Fruit fly (Drosophila melanogaster) whole organism: ENCODE data around the gene CG10589.

Experiments used
- CG8478 ChIP-seq: fragments of >200 bp; optimal IDR thresholded peaks from 2 replicates; lab custom pipeline; 2018; ENCODE audit warnings: inconsistent platforms
- Dll ChIP-seq: fragments of >200 bp; optimal IDR thresholded peaks from 2 replicates; lab custom pipeline; 2017
- EcR ChIP-seq, 2 experiments: fragments of >200 bp; optimal IDR thresholded peaks; 2 replicates each; lab custom pipeline; 2017; ENCODE audit warnings: missing biosample characterization in 2 of 2, missing genetic modification characterization in 2 of 2, missing genetic modification reagents in 2 of 2
- pan ChIP-seq: fragments of >200 bp; optimal IDR thresholded peaks from 2 replicates; lab custom pipeline; 2017
- psq ChIP-seq: fragments of >200 bp; optimal IDR thresholded peaks from 2 replicates; lab custom pipeline; 2017
- usp ChIP-seq: fragments of >200 bp; optimal IDR thresholded peaks from 2 replicates; lab custom pipeline; 2017; ENCODE audit warnings: missing biosample characterization, missing genetic modification characterization, mixed read lengths

The CG10589 gene

DNA sequence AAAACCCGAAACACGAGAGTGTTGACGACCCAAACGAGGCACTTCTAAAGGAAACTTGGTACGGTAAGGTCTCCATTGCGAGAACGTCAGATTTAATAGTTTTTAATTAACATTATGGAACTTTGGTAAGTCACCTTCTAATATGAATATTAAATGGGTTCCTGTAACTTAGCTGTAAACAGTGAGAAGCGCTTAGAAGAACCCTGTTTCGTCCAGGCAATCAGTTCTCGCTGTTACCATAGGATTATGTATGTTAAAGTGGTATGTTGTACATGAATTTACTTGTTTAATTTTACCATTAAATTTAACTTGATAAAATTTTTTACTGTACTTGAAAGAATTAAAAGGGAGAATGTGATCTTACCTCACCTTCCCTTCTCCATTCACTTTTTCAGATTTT, 5.8 kb upstream of the CG10589 start:
- no peak for TF ChIP-seq CG8478
- TF ChIP-seq usp (GFP tag; lab: Kevin White, UChicago), result no peak
- TF ChIP-seq pan (lab: Kevin White, UChicago), result no peak
- no peak for TF ChIP-seq Dll (lab: Kevin White, UChicago)
- no peak for TF ChIP-seq EcR (GFP tag; optimal IDR thresholded peaks at IDR 0.05; lab: Kevin White, UChicago)
- no peak for TF ChIP-seq psq

- TF ChIP-seq pan (lab: Kevin White, UChicago) (no peak), usp (GFP tag; lab: Kevin White, UChicago) (no peak), CG8478 (no peak), Dll (lab: Kevin White, UChicago) (no peak), psq (no peak), EcR (GFP tag; optimal IDR thresholded peaks at IDR 0.05; lab: Kevin White, UChicago) (no peak)
These were observed 5.3 kb upstream of the CG10589 start for dm6 chr3L:20922279-20922830.

dm6 chr3L:20923030-20923591, 4.5 kb upstream of the CG10589 start:
- TF ChIP-seq EcR (GFP tag; optimal IDR thresholded peaks at IDR 0.05; lab: Kevin White, UChicago), result no peak
- no peak for TF ChIP-seq CG8478
- TF ChIP-seq psq, result no peak
- no peak for TF ChIP-seq pan (lab: Kevin White, UChicago)
- no peak for TF ChIP-seq Dll (lab: Kevin White, UChicago)
- TF ChIP-seq usp (GFP tag; lab: Kevin White, UChicago), result no peak

DNA sequence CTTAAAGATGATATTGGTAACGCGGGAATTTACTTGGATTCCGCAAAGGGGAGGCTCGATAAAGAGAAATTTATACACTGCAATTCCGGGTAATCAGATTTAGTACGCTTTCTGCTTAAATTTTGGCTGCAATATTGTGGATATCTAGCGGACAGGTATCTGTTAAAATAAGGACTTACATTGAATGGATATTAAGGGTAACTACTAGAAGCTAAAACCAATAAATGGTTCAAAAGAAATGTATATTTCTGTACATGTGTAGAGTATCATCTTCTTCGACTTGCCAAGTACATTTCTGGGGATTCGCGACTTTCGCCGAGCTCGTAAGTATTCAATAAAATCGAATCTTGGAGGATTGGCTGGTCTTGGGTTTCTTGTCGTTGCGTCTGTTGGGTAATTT, 1.8 kb downstream of the CG10589 start:
- TF ChIP-seq pan (lab: Kevin White, UChicago), result no peak
- TF ChIP-seq usp (GFP tag; lab: Kevin White, UChicago), result no peak
- TF ChIP-seq psq, result no peak
- TF ChIP-seq CG8478, result no peak
- no peak for TF ChIP-seq Dll (lab: Kevin White, UChicago)
- no peak for TF ChIP-seq EcR (GFP tag; optimal IDR thresholded peaks at IDR 0.05; lab: Kevin White, UChicago)

- no peak for TF ChIP-seq psq
- TF ChIP-seq CG8478, result no peak
- no peak for TF ChIP-seq usp (GFP tag; lab: Kevin White, UChicago)
- no peak for TF ChIP-seq pan (lab: Kevin White, UChicago)
- no peak for TF ChIP-seq EcR (GFP tag; optimal IDR thresholded peaks at IDR 0.05; lab: Kevin White, UChicago)
- TF ChIP-seq Dll (lab: Kevin White, UChicago), result no peak
These were observed 2.6 kb downstream of the CG10589 start for dm6 chr3L:20930059-20930785.

- TF ChIP-seq Dll (lab: Kevin White, UChicago), result no peak
- TF ChIP-seq psq, result no peak
- TF ChIP-seq pan (lab: Kevin White, UChicago), result no peak
- TF ChIP-seq CG8478, result no peak
- no peak for TF ChIP-seq EcR (GFP tag; optimal IDR thresholded peaks at IDR 0.05; lab: Kevin White, UChicago)
- TF ChIP-seq usp (GFP tag; lab: Kevin White, UChicago), result no peak
These were observed 3.9 kb downstream of the CG10589 start for dm6 chr3L:20931510-20931909.

- no peak for TF ChIP-seq Dll (lab: Kevin White, UChicago)
- no peak for TF ChIP-seq CG8478
- no peak for TF ChIP-seq pan (lab: Kevin White, UChicago)
- TF ChIP-seq EcR (GFP tag; optimal IDR thresholded peaks at IDR 0.05; lab: Kevin White, UChicago), result no peak
- TF ChIP-seq psq, result no peak
- no peak for TF ChIP-seq usp (GFP tag; lab: Kevin White, UChicago)
These were observed 4.9 kb downstream of the CG10589 start for dm6 chr3L:20932556-20932955.

DNA sequence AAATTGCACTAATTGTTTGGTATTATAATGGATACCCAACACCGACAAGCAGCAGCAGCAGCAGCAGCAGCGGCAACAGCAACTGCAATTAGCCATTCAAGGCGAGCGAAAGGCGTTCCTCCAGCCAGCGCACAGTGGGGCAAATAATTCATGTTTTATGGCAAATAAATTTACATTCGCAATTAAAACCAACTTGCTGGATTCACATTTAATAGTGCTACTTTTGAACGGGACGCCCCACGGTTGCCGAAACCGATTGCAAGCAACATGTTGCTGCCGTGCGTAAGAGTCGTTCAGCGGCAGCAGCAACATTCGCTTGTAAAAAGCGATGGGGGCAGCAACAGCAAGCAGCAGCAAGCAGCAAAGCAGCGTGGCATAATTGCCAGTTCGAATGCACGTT, 6.1 kb downstream of the CG10589 start:
- TF ChIP-seq Dll (lab: Kevin White, UChicago) (peak; percentile 8), EcR (GFP tag; optimal IDR thresholded peaks at IDR 0.05; lab: Kevin White, UChicago) (no peak)

DNA sequence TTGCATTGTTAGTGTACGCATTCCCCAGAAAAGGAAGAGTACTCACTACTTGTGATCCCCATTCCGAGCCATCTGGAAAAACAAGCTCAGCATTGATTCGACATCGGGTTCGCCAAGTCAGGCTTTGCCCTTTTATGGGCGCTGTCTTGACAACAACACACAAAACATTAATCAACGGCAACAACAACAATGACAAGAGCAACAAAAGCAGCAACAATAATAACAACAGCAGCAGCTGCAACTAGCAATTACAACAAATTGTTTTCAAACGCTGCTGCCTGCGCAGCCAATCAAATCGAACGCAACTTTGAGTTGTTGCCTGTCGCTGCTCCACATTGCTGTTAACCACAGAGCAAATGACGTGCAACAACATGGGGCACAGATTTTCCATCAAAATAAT, 14.4 kb downstream of the CG10589 start:
- TF ChIP-seq usp (GFP tag; lab: Kevin White, UChicago) (no peak), EcR (GFP tag; optimal IDR thresholded peaks at IDR 0.05; lab: Kevin White, UChicago) (no peak), Dll (lab: Kevin White, UChicago) (no peak), psq (no peak), CG8478 (no peak), pan (lab: Kevin White, UChicago) (no peak)

dm6 chr3L:20944180-20944579, 16.6 kb downstream of the CG10589 start:
- TF ChIP-seq CG8478 (no peak), usp (GFP tag; lab: Kevin White, UChicago) (no peak), psq (no peak), pan (lab: Kevin White, UChicago) (no peak), EcR (GFP tag; optimal IDR thresholded peaks at IDR 0.05; lab: Kevin White, UChicago) (no peak), Dll (lab: Kevin White, UChicago) (no peak)

DNA sequence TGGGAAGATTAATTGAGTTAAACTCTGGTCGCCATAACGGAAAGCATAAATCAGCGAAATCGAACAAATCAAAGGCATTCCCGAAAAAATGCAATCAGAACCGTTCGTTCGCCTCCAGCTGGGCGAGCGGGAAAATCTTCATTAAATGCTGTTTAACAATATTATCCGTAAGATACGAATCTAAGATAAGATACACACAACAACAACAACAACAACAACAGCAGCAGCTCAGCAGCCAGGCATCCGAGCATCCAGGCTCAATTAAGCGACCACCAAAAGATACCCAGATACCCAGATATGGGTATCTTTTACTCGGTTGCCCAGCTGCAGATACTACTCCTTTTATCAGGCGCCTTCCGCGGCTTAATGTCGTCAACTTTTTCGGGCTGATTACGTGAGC, 18.4 kb downstream of the CG10589 start:
- TF ChIP-seq pan (lab: Kevin White, UChicago) (no peak), psq (no peak), EcR (GFP tag; optimal IDR thresholded peaks at IDR 0.05; lab: Kevin White, UChicago) (no peak)

DNA sequence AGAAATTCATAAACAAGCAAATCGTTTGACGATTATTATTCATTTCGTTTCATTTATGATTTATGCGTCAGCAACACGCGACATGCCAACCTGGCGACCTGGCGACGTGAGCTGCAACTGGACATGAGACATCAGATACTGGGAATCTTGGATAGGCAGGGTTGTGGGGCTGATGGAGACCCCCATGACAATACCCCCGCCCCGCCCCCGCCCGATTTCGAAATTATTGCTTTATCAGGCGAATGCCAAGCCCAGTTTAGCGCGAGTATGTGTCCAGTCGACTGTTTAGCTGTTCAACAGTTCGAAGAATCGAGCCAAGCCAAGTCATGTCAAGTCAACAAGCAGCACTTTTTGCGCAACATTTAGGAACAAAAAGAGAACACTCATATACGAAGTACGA, 19.3 kb downstream of the CG10589 start:
- TF ChIP-seq psq (no peak), usp (GFP tag; lab: Kevin White, UChicago) (no peak), EcR (GFP tag; optimal IDR thresholded peaks at IDR 0.05; lab: Kevin White, UChicago) (no peak), Dll (lab: Kevin White, UChicago) (no peak), pan (lab: Kevin White, UChicago) (no peak), CG8478 (no peak)
